Worm (Caenorhabditis elegans) whole organism, L4/young adult: ENCODE data around the gene T24D5.1.
"Not testable (repeated sequence)": the region's sequence is repeated elsewhere in the genome, so short reads cannot be mapped to it uniquely, and the experiment has no call there.

Source experiments
- W03F9.2 ChIP-seq: fragments of 150-350 bp; optimal IDR thresholded peaks from 2 replicates; lab custom pipeline; 2014; ENCODE audit warnings: missing biosample characterization, missing genetic modification characterization
- dao-5 ChIP-seq: sonication (generic microtip); optimal IDR thresholded peaks from 2 replicates; lab custom pipeline; 2016; ENCODE audit warnings: missing genotype, missing genetic modification characterization, moderate library complexity, missing compliant biosample characterization
- him-1 ChIP-seq: sonication (generic microtip); optimal IDR thresholded peaks from 2 replicates; lab custom pipeline; 2016; ENCODE audit warnings: missing genotype, missing genetic modification reagents, missing genetic modification characterization, missing compliant biosample characterization

Gene T24D5.1

ce11 chrX:12595954-12596353 lies 21.4 kb downstream of the T24D5.1 start:
- no peak for TF ChIP-seq him-1
- no peak for TF ChIP-seq W03F9.2
- TF ChIP-seq dao-5 (tag; lab: Kevin White, UChicago): no peak

- TF ChIP-seq dao-5 (tag; lab: Kevin White, UChicago) (no peak), him-1 (no peak), W03F9.2 (no peak)
Observed at ce11 chrX:12596868-12597267, 22.3 kb downstream of the T24D5.1 start, which contains the start of gene T24D5.4. Gene T24D5.4, plus strand, starts transcription at chrX:12597168.

ce11 chrX:12602611-12603010 lies 28.0 kb downstream of the T24D5.1 start:
- TF ChIP-seq W03F9.2 (no peak), him-1 (no peak), dao-5 (tag; lab: Kevin White, UChicago) (no peak)

ce11 chrX:12603322-12603984 lies 28.9 kb downstream of the T24D5.1 start, which contains the start of the genes T24D5.6 and R09A8.9:
Gene T24D5.6, plus strand, starts transcription at chrX:12603622.
Gene R09A8.9, plus strand, starts transcription at chrX:12603934.
- no peak for TF ChIP-seq W03F9.2
- no peak for TF ChIP-seq him-1
- TF ChIP-seq dao-5 (tag; lab: Kevin White, UChicago): no peak

- not testable (repeated sequence) for TF ChIP-seq him-1; dao-5 (tag; lab: Kevin White, UChicago); W03F9.2
Observed at ce11 chrX:12613451-12613850, 38.9 kb downstream of the T24D5.1 start, which contains the start of gene R09A8.1. Gene R09A8.1, plus strand, starts transcription at chrX:12613751.

DNA sequence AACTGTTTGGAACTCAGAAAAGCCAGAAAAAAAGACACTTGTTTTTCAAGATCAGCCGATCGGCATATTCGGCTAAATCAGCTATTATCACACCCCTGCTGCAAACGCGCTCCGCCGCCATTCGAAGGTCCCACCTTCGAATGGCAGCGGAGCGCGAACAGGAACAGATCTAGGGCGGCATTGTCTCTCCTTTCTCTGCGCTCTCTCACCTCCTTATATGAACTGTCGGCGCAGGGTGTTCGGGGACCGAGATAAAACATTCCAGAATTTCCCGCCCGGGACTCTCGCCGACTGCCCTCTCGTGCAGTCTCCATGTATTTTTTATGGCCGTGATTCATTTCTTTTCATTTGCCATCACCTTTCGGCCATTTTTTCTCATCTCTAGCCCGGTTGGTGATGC lies 43.9 kb downstream of the T24D5.1 start:
- TF ChIP-seq W03F9.2 (no peak), him-1 (no peak), dao-5 (tag; lab: Kevin White, UChicago) (no peak)

ce11 chrX:12619165-12619564 lies 44.6 kb downstream of the T24D5.1 start, which contains the start of gene R09A8.2:
Gene R09A8.2, plus strand, starts transcription at chrX:12619465.
- TF ChIP-seq dao-5 (tag; lab: Kevin White, UChicago) (no peak), W03F9.2 (no peak), him-1 (no peak)

ce11 chrX:12620310-12620709 lies 45.7 kb downstream of the T24D5.1 start:
- TF ChIP-seq him-1: no peak
